Worm (Caenorhabditis elegans) whole organism, early embryonic: ENCODE measurements around the gene T25B6.4.
A peak's percentile ranks its signal among the peaks of the same experiment; 100 is the strongest.

ENCODE experiments used
- B0310.2 ChIP-seq: sonication (generic microtip); optimal IDR thresholded peaks from 2 replicates; lab custom pipeline; 2016; ENCODE audit warnings: mild to moderate bottlenecking, missing genetic modification characterization, missing compliant biosample characterization
- F13C5.2 ChIP-seq: sonication (generic microtip); optimal IDR thresholded peaks from 2 replicates; lab custom pipeline; 2017; ENCODE audit warnings: mild to moderate bottlenecking, missing genetic modification characterization, inconsistent platforms, missing compliant biosample characterization
- aly-1 ChIP-seq: sonication (generic microtip); optimal IDR thresholded peaks from 2 replicates; lab custom pipeline; 2016; ENCODE audit warnings: missing genetic modification characterization, missing compliant biosample characterization
- ama-1 ChIP-seq: fragments of 150-350 bp; optimal IDR thresholded peaks from 2 replicates; lab custom pipeline; 2014
- ceh-13 ChIP-seq: fragments of 200-800 bp; sonication (Bioruptor generic); optimal IDR thresholded peaks from 2 replicates; lab custom pipeline; 2018; ENCODE audit warnings: mild to moderate bottlenecking, missing genetic modification characterization, missing compliant biosample characterization
- ceh-36 ChIP-seq: sonication (generic microtip); optimal IDR thresholded peaks from 2 replicates; lab custom pipeline; 2016; ENCODE audit warnings: missing genetic modification characterization, inconsistent platforms, missing compliant biosample characterization
- ets-7 ChIP-seq: sonication (generic microtip); optimal IDR thresholded peaks from 2 replicates; lab custom pipeline; 2016; ENCODE audit warnings: missing genotype, missing genetic modification characterization, missing compliant biosample characterization
- flt-1 ChIP-seq: fragments of 200-800 bp; sonication (Bioruptor generic); IDR thresholded peaks from 2 replicates; pipeline ENCODE4 v1.3.6; 2022; ENCODE audit warnings: missing genetic modification characterization, missing compliant biosample characterization
- hmbx-1 ChIP-seq: sonication (generic microtip); optimal IDR thresholded peaks from 2 replicates; lab custom pipeline; 2016; ENCODE audit warnings: mild to moderate bottlenecking, missing genetic modification characterization, missing compliant biosample characterization
- hmg-4 ChIP-seq: fragments of 200-800 bp; sonication (Bioruptor generic); optimal IDR thresholded peaks from 2 replicates; lab custom pipeline; 2018; ENCODE audit warnings: mild to moderate bottlenecking, missing genetic modification characterization, missing compliant biosample characterization
- hnd-1 ChIP-seq: sonication (generic microtip); optimal IDR thresholded peaks from 2 replicates; lab custom pipeline; 2016; ENCODE audit warnings: missing genetic modification characterization, missing compliant biosample characterization
- pes-1 ChIP-seq: fragments of 200-800 bp; sonication (Bioruptor generic); IDR thresholded peaks from 2 replicates; pipeline ENCODE4 v1.3.6; 2022; ENCODE audit warnings: missing genetic modification reagents, missing genetic modification characterization, missing compliant biosample characterization
- scrt-1 ChIP-seq: fragments of 200-800 bp; sonication (Bioruptor generic); IDR thresholded peaks from 2 replicates; pipeline ENCODE4 v1.3.6; 2022; ENCODE audit warnings: missing genetic modification characterization, missing compliant biosample characterization
- sea-1 ChIP-seq: fragments of 200-800 bp; sonication (Bioruptor generic); conservative IDR thresholded peaks from 2 replicates; pipeline ENCODE4 v1.3.6; 2022; ENCODE audit warnings: missing genetic modification characterization, missing compliant biosample characterization
- tbx-11 ChIP-seq: fragments of 200-800 bp; sonication (Bioruptor generic); IDR thresholded peaks from 2 replicates; pipeline ENCODE4 v1.3.6; 2022; ENCODE audit warnings: missing genetic modification characterization, missing compliant biosample characterization
- tbx-37 ChIP-seq: fragments of 200-800 bp; sonication (Bioruptor generic); conservative IDR thresholded peaks from 2 replicates; pipeline ENCODE4 v1.3.6; 2022; ENCODE audit warnings: missing genetic modification reagents, missing genetic modification characterization, missing compliant biosample characterization
- tra-4 ChIP-seq: sonication (generic microtip); optimal IDR thresholded peaks from 2 replicates; lab custom pipeline; 2017; ENCODE audit warnings: missing genetic modification characterization, missing compliant biosample characterization

Gene T25B6.4

DNA sequence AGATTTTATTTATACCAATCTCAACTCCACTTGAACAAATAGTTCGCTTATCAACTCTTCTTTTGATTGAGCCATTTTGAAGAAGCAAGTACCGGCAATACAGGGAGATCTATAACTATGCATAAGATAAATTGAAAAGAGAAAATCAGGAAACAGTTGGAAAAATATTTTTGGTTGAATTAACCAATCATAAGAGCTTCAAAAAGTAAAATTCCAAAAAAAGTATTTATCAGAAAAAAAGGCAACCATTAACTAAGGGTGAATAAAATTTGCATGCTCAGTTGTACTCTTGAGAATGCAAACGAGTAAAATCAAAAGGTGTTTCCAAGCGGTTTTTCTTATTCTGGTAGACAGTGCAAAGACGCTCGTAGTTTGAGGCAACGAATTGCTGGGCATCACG is 6.1 kb downstream of the T25B6.4 start, which contains the start of gene T25B6.5:
T25B6.5 (minus strand) TSS at position 101 of the 400 bp plus-strand sequence.
- TF ChIP-seq ama-1 (lab: Kevin White, UChicago) (no peak), pes-1 (GFP tag; lab: Robert Waterston, UW) (no peak), flt-1 (GFP tag; lab: Robert Waterston, UW) (no peak), ceh-13 (GFP tag; lab: Kevin White, UChicago) (no peak), ets-7 (tag; lab: Kevin White, UChicago) (no peak), tbx-11 (GFP tag; lab: Robert Waterston, UW) (no peak), F13C5.2 (tag; lab: Kevin White, UChicago) (no peak), ceh-36 (tag; lab: Kevin White, UChicago) (no peak), B0310.2 (tag; lab: Kevin White, UChicago) (no peak), aly-1 (tag; lab: Kevin White, UChicago) (no peak), hmbx-1 (tag; lab: Kevin White, UChicago) (no peak), sea-1 (GFP tag; lab: Robert Waterston, UW) (no peak)

DNA sequence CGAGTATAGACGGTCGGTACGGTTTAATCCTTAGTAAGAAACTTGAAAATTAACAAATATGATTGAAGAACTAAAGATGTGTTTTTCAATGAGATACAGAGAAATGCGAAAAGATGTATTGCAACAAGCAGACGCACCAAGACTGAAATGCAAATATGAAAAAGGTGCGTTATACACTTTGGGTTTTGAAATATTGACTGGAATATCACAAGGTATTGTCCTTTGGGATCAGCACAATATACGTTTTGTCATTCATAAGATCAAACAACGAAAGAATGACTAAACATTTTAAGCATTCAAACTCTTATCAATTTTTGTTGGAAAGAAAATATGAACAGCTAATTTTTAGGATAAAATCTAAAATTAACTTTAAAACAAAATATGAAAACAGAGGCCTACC is 7.3 kb downstream of the T25B6.4 start, which contains the start of gene T25B6.6:
T25B6.6 (minus strand) TSS at position 101 of the 400 bp plus-strand sequence.
- no peak for TF ChIP-seq F13C5.2 (tag; lab: Kevin White, UChicago)
- no peak for TF ChIP-seq hmg-4 (GFP tag; lab: Kevin White, UChicago)

DNA sequence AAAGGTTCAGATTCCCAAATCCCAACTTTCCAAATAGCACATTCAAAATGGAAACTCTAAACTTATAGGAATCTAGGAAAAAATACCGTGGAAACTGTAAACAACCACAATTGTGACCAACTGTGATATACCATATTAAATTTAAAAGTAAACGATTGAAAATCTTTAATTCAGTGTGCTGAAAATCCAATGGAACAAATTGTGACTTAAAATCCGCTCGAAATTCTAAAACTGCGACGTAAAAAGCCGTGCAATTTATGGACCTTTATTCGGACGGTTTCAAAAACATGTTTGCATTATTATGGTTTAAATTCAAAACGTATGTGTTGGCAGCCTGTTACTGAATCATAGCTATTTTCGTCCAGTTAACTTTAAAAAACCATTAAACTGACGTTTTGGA is 8.3 kb downstream of the T25B6.4 start:
- TF ChIP-seq tra-4 (tag; lab: Kevin White, UChicago) (no peak), scrt-1 (no peak), tbx-37 (no peak), hmg-4 (GFP tag; lab: Kevin White, UChicago) (no peak), ama-1 (lab: Kevin White, UChicago) (no peak), sea-1 (GFP tag; lab: Robert Waterston, UW) (no peak), ceh-13 (GFP tag; lab: Kevin White, UChicago) (no peak), aly-1 (tag; lab: Kevin White, UChicago) (no peak), F13C5.2 (tag; lab: Kevin White, UChicago) (no peak), tbx-11 (GFP tag; lab: Robert Waterston, UW) (no peak), ceh-36 (tag; lab: Kevin White, UChicago) (no peak), hnd-1 (tag; lab: Kevin White, UChicago) (no peak), B0310.2 (tag; lab: Kevin White, UChicago) (no peak)

DNA sequence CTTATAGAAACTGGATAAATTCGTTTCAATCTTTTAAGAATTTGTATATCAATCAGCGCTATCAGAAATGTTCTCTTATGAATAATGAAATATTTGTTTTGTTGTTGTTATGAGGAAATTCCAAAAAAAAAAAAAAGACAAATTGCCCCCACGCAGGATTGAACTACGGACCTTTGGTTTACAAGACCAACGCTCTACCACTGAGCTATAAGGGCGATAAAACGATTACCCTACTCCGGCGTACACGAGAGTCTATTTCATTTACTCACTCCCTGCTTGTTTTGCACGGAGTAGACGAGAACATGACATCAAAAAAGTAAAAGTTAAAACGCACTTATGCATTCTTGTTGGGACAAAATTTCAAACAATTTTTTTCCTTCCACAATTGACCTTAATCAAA is 8.8 kb downstream of the T25B6.4 start:
- TF ChIP-seq hmbx-1 (tag; lab: Kevin White, UChicago) (no peak), tbx-11 (GFP tag; lab: Robert Waterston, UW) (0 out of 2 replicates have a peak, but pooled peaks have one; percentile 49), hmg-4 (GFP tag; lab: Kevin White, UChicago) (no peak), sea-1 (GFP tag; lab: Robert Waterston, UW) (no peak), tra-4 (tag; lab: Kevin White, UChicago) (peak; percentile 18), hnd-1 (tag; lab: Kevin White, UChicago) (peak; percentile 41), tbx-37 (peak; percentile 51; the same call in 1 of the 2 replicates)

DNA sequence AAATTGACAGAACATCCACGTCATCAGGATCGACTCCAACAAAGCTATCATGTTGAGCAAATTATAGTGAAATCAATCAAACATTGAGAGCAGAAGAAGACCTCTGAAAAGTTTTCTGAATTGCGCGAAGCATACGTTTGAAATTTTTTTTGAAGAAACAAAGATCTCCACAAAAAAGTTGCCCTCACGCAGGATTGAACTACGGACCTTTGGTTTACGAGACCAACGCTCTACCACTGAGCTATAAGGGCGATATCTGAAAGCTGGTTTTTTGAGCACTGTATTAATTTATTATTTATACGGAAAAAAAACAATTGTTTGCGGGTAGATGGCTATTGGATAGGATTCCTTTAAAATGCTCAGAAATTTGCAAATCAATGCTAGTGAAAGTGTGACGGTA is 10.0 kb downstream of the T25B6.4 start:
- TF ChIP-seq flt-1 (GFP tag; lab: Robert Waterston, UW) (no peak), ceh-13 (GFP tag; lab: Kevin White, UChicago) (no peak), ama-1 (lab: Kevin White, UChicago) (no peak), hnd-1 (tag; lab: Kevin White, UChicago) (no peak), hmbx-1 (tag; lab: Kevin White, UChicago) (no peak), B0310.2 (tag; lab: Kevin White, UChicago) (no peak), aly-1 (tag; lab: Kevin White, UChicago) (no peak), pes-1 (GFP tag; lab: Robert Waterston, UW) (no peak), ceh-36 (tag; lab: Kevin White, UChicago) (no peak), F13C5.2 (tag; lab: Kevin White, UChicago) (no peak), scrt-1 (no peak), sea-1 (GFP tag; lab: Robert Waterston, UW) (no peak), tbx-11 (GFP tag; lab: Robert Waterston, UW) (no peak), tra-4 (tag; lab: Kevin White, UChicago) (no peak), ets-7 (tag; lab: Kevin White, UChicago) (no peak), tbx-37 (no peak)

DNA sequence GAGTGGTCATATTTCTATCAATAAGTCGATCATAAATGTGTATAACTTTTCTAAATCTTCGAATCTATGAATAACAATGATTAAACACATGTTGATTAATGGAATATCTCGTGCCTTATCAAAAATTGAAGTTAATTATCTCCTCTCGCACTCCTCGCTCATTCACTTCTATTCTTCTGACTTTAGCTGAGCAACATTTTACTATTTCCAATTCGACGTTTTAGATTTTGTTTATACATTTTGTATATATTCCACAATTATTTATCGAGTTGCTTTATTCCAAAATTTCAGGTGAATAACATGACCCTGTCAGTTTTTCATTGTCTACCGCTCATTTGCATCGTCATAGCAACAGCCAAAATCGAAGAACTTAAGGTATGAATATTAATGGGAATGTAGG is 11.8 kb downstream of the T25B6.4 start, which contains the start of gene T25B6.3:
T25B6.3 (plus strand) TSS at position 301 of the 400 bp plus-strand sequence.
- TF ChIP-seq hnd-1 (tag; lab: Kevin White, UChicago) (no peak), F13C5.2 (tag; lab: Kevin White, UChicago) (no peak), sea-1 (GFP tag; lab: Robert Waterston, UW) (no peak), ceh-13 (GFP tag; lab: Kevin White, UChicago) (no peak), tra-4 (tag; lab: Kevin White, UChicago) (no peak), scrt-1 (no peak)

DNA sequence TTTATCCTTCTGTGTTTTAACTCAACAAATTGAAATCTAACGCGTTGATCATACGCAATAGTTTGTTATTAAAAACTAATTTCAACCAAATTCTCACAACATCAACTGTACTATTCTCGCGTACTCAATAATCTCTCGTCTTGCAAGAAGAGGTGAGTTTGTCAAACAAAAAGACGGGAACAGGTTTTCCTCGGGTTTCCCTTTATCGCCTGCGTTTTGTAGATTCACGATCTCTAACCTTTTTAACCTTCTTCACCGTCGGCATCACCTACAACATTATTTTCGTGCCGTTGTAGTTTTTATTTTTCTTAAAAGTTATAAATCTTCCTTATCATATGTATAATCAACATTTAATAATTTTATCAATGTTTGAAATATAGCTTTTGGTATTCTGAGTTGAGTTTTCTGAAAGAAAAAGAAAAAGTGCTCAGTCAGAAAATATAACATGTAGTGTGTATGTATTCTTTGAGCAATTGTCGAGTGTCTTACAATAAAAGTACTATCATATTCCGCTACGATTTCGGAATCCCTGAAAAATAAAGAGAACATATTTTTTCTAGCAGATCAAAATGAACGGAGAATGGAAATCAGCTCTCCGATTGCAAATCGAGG is 13.5 kb downstream of the T25B6.4 start, which contains the start of gene snf-12:
snf-12 (plus strand) TSS at position 562 of the 612 bp plus-strand sequence.
- TF ChIP-seq hmg-4 (GFP tag; lab: Kevin White, UChicago) = no peak
- TF ChIP-seq aly-1 (tag; lab: Kevin White, UChicago) = no peak
- no peak for TF ChIP-seq flt-1 (GFP tag; lab: Robert Waterston, UW)
- no peak for TF ChIP-seq scrt-1
- no peak for TF ChIP-seq tbx-37
- TF ChIP-seq sea-1 (GFP tag; lab: Robert Waterston, UW) = no peak
- TF ChIP-seq B0310.2 (tag; lab: Kevin White, UChicago) = no peak
- no peak for TF ChIP-seq hmbx-1 (tag; lab: Kevin White, UChicago)
- no peak for TF ChIP-seq tbx-11 (GFP tag; lab: Robert Waterston, UW)
